Fruit fly (Drosophila melanogaster): ENCODE data around the gene CG17261.

The CG17261 gene

dm6 chr2L:3003399-3003798 is 39.0 kb upstream of the CG17261 start (continued):
- TF ChIP-seq Abd-B (GFP tag; optimal IDR thresholded peaks at IDR 0.05): peak; percentile 48
- peak; percentile 70 for TF ChIP-seq CG2875 (GFP tag; optimal IDR thresholded peaks at IDR 0.05)
- TF ChIP-seq CG14441 (GFP tag; IDR thresholded peaks at IDR 0.05): no peak
- TF ChIP-seq sr (GFP tag; IDR thresholded peaks at IDR 0.05): no peak
- no peak for TF ChIP-seq maf-S (GFP tag; optimal IDR thresholded peaks at IDR 0.05)
- TF ChIP-seq CG11093 (GFP tag; IDR thresholded peaks at IDR 0.05): peak; percentile 28; the same call in 1 of the 3 replicates
- no peak for TF ChIP-seq CG8765 (GFP tag; IDR thresholded peaks at IDR 0.05)
- TF ChIP-seq CG12744 (GFP tag; optimal IDR thresholded peaks at IDR 0.05): no peak
- no peak for TF ChIP-seq caup (GFP tag; optimal IDR thresholded peaks at IDR 0.05; ENCODE audit: severe bottlenecking)
- TF ChIP-seq z (GFP tag; IDR thresholded peaks at IDR 0.05): no peak
- no peak for TF ChIP-seq so (GFP tag; IDR thresholded peaks at IDR 0.05)
- TF ChIP-seq Drgx (GFP tag; IDR thresholded peaks at IDR 0.05): peak; percentile 76
- peak; percentile 30 for TF ChIP-seq CG10267 (tag; optimal IDR thresholded peaks at IDR 0.05)
- no peak for TF ChIP-seq luna (GFP tag; optimal IDR thresholded peaks at IDR 0.05)
- TF ChIP-seq tna (GFP tag; IDR thresholded peaks at IDR 0.05; ENCODE audit: partially characterized antibody): no peak
- no peak for TF ChIP-seq CG31365 (tag; optimal IDR thresholded peaks at IDR 0.05)
- TF ChIP-seq crp (GFP tag; optimal IDR thresholded peaks at IDR 0.05): no peak
- TF ChIP-seq h (optimal IDR thresholded peaks at IDR 0.05): no peak
- no peak for TF ChIP-seq crol (GFP tag; IDR thresholded peaks at IDR 0.05)
- no peak for TF ChIP-seq Hsf (GFP tag; optimal IDR thresholded peaks at IDR 0.05)
- no peak for TF ChIP-seq CG15073 (GFP tag; optimal IDR thresholded peaks at IDR 0.05)
- no peak for TF ChIP-seq CG6854 (GFP tag; optimal IDR thresholded peaks at IDR 0.05)
- TF ChIP-seq Myb (GFP tag; optimal IDR thresholded peaks at IDR 0.05): no peak
- no peak for TF ChIP-seq HmgZ (tag; optimal IDR thresholded peaks at IDR 0.05)
- no peak for TF ChIP-seq twi (tag; optimal IDR thresholded peaks at IDR 0.05)
- TF ChIP-seq cad (GFP tag; optimal IDR thresholded peaks at IDR 0.05): no peak
- TF ChIP-seq wor (GFP tag; IDR thresholded peaks at IDR 0.05): peak; percentile 49
- peak; percentile 40 for TF ChIP-seq CG10209 (GFP tag; optimal IDR thresholded peaks at IDR 0.05)
- no peak for TF ChIP-seq chif (GFP tag; optimal IDR thresholded peaks at IDR 0.05)
- no peak for TF ChIP-seq CHES-1-like (GFP tag; optimal IDR thresholded peaks at IDR 0.05)
- no peak for TF ChIP-seq usp (GFP tag; optimal IDR thresholded peaks at IDR 0.05)
- TF ChIP-seq CG3838 (GFP tag; optimal IDR thresholded peaks at IDR 0.05): no peak
- TF ChIP-seq kay (GFP tag; optimal IDR thresholded peaks at IDR 0.05): no peak
- peak; percentile 71 for TF ChIP-seq ci (GFP tag; IDR thresholded peaks at IDR 0.05)
- TF ChIP-seq zen (tag; optimal IDR thresholded peaks at IDR 0.05): no peak
- peak; percentile 80 for TF ChIP-seq CG17359 (tag; optimal IDR thresholded peaks at IDR 0.05)
- no peak for TF ChIP-seq Awh (GFP tag; IDR thresholded peaks at IDR 0.05)
- TF ChIP-seq schlank (tag; optimal IDR thresholded peaks at IDR 0.05): no peak
- TF ChIP-seq CrebB (tag; optimal IDR thresholded peaks at IDR 0.05): no peak
- TF ChIP-seq tx (GFP tag; optimal IDR thresholded peaks at IDR 0.05): no peak
- no peak for TF ChIP-seq Dp (GFP tag; optimal IDR thresholded peaks at IDR 0.05)
- no peak for TF ChIP-seq CG2116 (GFP tag; optimal IDR thresholded peaks at IDR 0.05)
- no peak for TF ChIP-seq CG42726 (GFP tag; IDR thresholded peaks at IDR 0.05; ENCODE audit: partially characterized antibody)
- no peak for TF ChIP-seq Opbp (GFP tag; IDR thresholded peaks at IDR 0.05; ENCODE audit: partially characterized antibody)
- TF ChIP-seq CG7839 (tag; optimal IDR thresholded peaks at IDR 0.05): peak; percentile 54
- no peak for TF ChIP-seq sim (GFP tag; IDR thresholded peaks at IDR 0.05)
- TF ChIP-seq H15 (GFP tag; IDR thresholded peaks at IDR 0.05): 0 out of 3 replicates have a peak, but pooled peaks have one; percentile 21
- peak; percentile 19; the same call in 1 of the 2 replicates for TF ChIP-seq CG10321 (GFP tag; IDR thresholded peaks at IDR 0.05)
- TF ChIP-seq Xbp1 (GFP tag; optimal IDR thresholded peaks at IDR 0.05): peak; percentile 33
- TF ChIP-seq dati (GFP tag; IDR thresholded peaks at IDR 0.05): no peak
- no peak for TF ChIP-seq CG16815 (GFP tag; optimal IDR thresholded peaks at IDR 0.05)
- TF ChIP-seq lov (optimal IDR thresholded peaks at IDR 0.05): no peak
- TF ChIP-seq lov (GFP tag; IDR thresholded peaks at IDR 0.05): no peak
